Fruit fly (Drosophila melanogaster): ENCODE measurements around the gene VhaSFD.

- TF ChIP-seq usp (GFP tag; optimal IDR thresholded peaks at IDR 0.05) (no peak), Dll (optimal IDR thresholded peaks at IDR 0.05) (no peak)
These were observed 37.1 kb downstream of the VhaSFD start for dm6 chr2L:16690619-16690908.

Data from whole organism.